Worm (Caenorhabditis elegans) whole organism, young adult: ENCODE results near the gene pas-1.
A peak's percentile ranks its signal among the peaks of the same experiment; 100 is the strongest.

Experiments
- B0261.1 ChIP-seq: sonication (generic microtip); optimal IDR thresholded peaks from 2 replicates; lab custom pipeline; 2016; ENCODE audit warnings: mild to moderate bottlenecking, missing genetic modification characterization, moderate library complexity, missing compliant biosample characterization
- F37B4.10 ChIP-seq: fragments of 200-800 bp; sonication (Bioruptor generic); IDR thresholded peaks from 2 replicates; pipeline ENCODE4 v1.3.6; 2022; ENCODE audit warnings: missing genetic modification characterization, missing compliant biosample characterization
- F39B2.1 ChIP-seq: fragments of 200-800 bp; sonication (Bioruptor generic); IDR thresholded peaks from 2 replicates; pipeline ENCODE4 v1.3.6; 2022; ENCODE audit warnings: missing genetic modification reagents, missing genetic modification characterization, missing compliant biosample characterization
- F49E8.2 ChIP-seq: sonication (generic microtip); optimal IDR thresholded peaks from 3 replicates; lab custom pipeline; 2017; ENCODE audit warnings: missing genetic modification characterization, mild to moderate bottlenecking, missing compliant biosample characterization, antibody characterized with exemption, moderate library complexity; ENCODE audit not compliant: insufficient read depth
- F52B5.7 ChIP-seq: sonication (generic microtip); optimal IDR thresholded peaks from 2 replicates; lab custom pipeline; 2016; ENCODE audit warnings: mild to moderate bottlenecking, missing genetic modification characterization, missing compliant biosample characterization
- F55B11.4 ChIP-seq: sonication (generic microtip); optimal IDR thresholded peaks from 2 replicates; lab custom pipeline; 2016; ENCODE audit warnings: missing compliant biosample characterization, missing genetic modification characterization, borderline replicate concordance; ENCODE audit not compliant: insufficient read depth
- F57A8.1 ChIP-seq: fragments of 200-800 bp; sonication (Bioruptor generic); optimal IDR thresholded peaks from 2 replicates; lab custom pipeline; 2018; ENCODE audit warnings: mild to moderate bottlenecking, missing genetic modification characterization, moderate library complexity, missing compliant biosample characterization
- K11D2.4 ChIP-seq: fragments of 200-800 bp; sonication (Bioruptor generic); IDR thresholded peaks from 2 replicates; pipeline ENCODE4 v1.3.6; 2022; ENCODE audit warnings: missing genetic modification reagents, missing genetic modification characterization, missing compliant biosample characterization
- Y53G8AR.9 ChIP-seq: fragments of 200-800 bp; sonication (Bioruptor generic); conservative IDR thresholded peaks from 2 replicates; pipeline ENCODE4 v1.3.6; 2022; ENCODE audit warnings: missing genetic modification reagents, missing genetic modification characterization, missing compliant biosample characterization
- akir-1 ChIP-seq: fragments of 200-800 bp; sonication (Bioruptor generic); optimal IDR thresholded peaks from 2 replicates; lab custom pipeline; 2018; ENCODE audit warnings: mild to moderate bottlenecking, missing genetic modification characterization, moderate library complexity, missing compliant biosample characterization
- ccch-3 ChIP-seq: fragments of 200-800 bp; sonication (Bioruptor generic); optimal IDR thresholded peaks from 2 replicates; lab custom pipeline; 2018; ENCODE audit warnings: mild to moderate bottlenecking, missing genetic modification characterization, missing compliant biosample characterization
- cebp-1 ChIP-seq, 2 experiments: fragments of 200-800 bp in 1 of 2; sonication (Bioruptor generic) in 1 of 2; sonication (generic microtip) in 1 of 2; IDR thresholded peaks in 1 of 2; optimal IDR thresholded peaks in 1 of 2; 2 replicates each; pipeline versions ENCODE4 v1.3.6 to Lab custom; 2017 to 2022; ENCODE audit warnings: missing compliant biosample characterization in 2 of 2, missing genetic modification characterization in 2 of 2, mild to moderate bottlenecking in 1 of 2, missing genetic modification reagents in 1 of 2, moderate library complexity in 1 of 2
- ceh-58 ChIP-seq: fragments of 200-800 bp; sonication (Bioruptor generic); IDR thresholded peaks from 2 replicates; pipeline ENCODE4 v1.3.6; 2022; ENCODE audit warnings: missing genetic modification characterization, missing compliant biosample characterization
- ceh-79 ChIP-seq: sonication (generic microtip); optimal IDR thresholded peaks from 2 replicates; lab custom pipeline; 2017; ENCODE audit warnings: mild to moderate bottlenecking, missing genetic modification characterization, missing compliant biosample characterization
- chd-7 ChIP-seq: sonication (generic microtip); optimal IDR thresholded peaks from 2 replicates; lab custom pipeline; 2016; ENCODE audit warnings: mild to moderate bottlenecking, missing genetic modification characterization, moderate library complexity, missing compliant biosample characterization
- die-1 ChIP-seq: sonication (generic microtip); optimal IDR thresholded peaks from 2 replicates; lab custom pipeline; 2016; ENCODE audit warnings: missing genotype, mild to moderate bottlenecking, missing genetic modification characterization, missing compliant biosample characterization
- dpff-1 ChIP-seq: sonication (generic microtip); optimal IDR thresholded peaks from 2 replicates; lab custom pipeline; 2017; ENCODE audit warnings: mild to moderate bottlenecking, missing genetic modification characterization, missing compliant biosample characterization
- efl-1 ChIP-seq: fragments of 150-350 bp; optimal IDR thresholded peaks from 2 replicates; lab custom pipeline; 2014; ENCODE audit warnings: missing biosample characterization, missing genetic modification reagents, missing genetic modification characterization
- ets-4 ChIP-seq: fragments of 200-800 bp; sonication (Bioruptor generic); optimal IDR thresholded peaks from 2 replicates; lab custom pipeline; 2018; ENCODE audit warnings: mild to moderate bottlenecking, missing genetic modification characterization, missing compliant biosample characterization
- fkh-3 ChIP-seq: sonication (generic microtip); optimal IDR thresholded peaks from 2 replicates; lab custom pipeline; 2016; ENCODE audit warnings: mild to moderate bottlenecking, missing genetic modification characterization, missing compliant biosample characterization
- him-1 ChIP-seq: sonication (generic microtip); optimal IDR thresholded peaks from 2 replicates; lab custom pipeline; 2016; ENCODE audit warnings: missing genotype, missing genetic modification reagents, missing genetic modification characterization, missing compliant biosample characterization
- hlh-12 ChIP-seq: sonication (generic microtip); optimal IDR thresholded peaks from 2 replicates; lab custom pipeline; 2016; ENCODE audit warnings: missing genetic modification characterization, missing compliant biosample characterization
- hrde-1 ChIP-seq: sonication (generic microtip); optimal IDR thresholded peaks from 2 replicates; lab custom pipeline; 2016; ENCODE audit warnings: missing genetic modification characterization, mild to moderate bottlenecking, missing compliant biosample characterization, moderate library complexity, missing genotype, missing genetic modification reagents, borderline replicate concordance
- hsf-1 ChIP-seq: fragments of 200-800 bp; sonication (Bioruptor generic); IDR thresholded peaks from 2 replicates; pipeline ENCODE4 v1.3.6; 2022; ENCODE audit warnings: missing genetic modification reagents, missing genetic modification characterization, missing compliant biosample characterization
- let-526 ChIP-seq: fragments of 200-800 bp; sonication (Bioruptor generic); IDR thresholded peaks from 2 replicates; pipeline ENCODE4 v1.3.6; 2022; ENCODE audit warnings: missing genetic modification reagents, missing genetic modification characterization, missing compliant biosample characterization
- lin-26 ChIP-seq: fragments of 200-800 bp; sonication (Bioruptor generic); IDR thresholded peaks from 2 replicates; pipeline ENCODE4 v1.3.6; 2022; ENCODE audit warnings: missing genetic modification reagents, missing genetic modification characterization, missing compliant biosample characterization
- lin-35 ChIP-seq, 3 experiments: fragments of 150-350 bp in 2 of 3; sonication (generic microtip) in 1 of 3; optimal IDR thresholded peaks; 2 replicates each; lab custom pipeline; 2014 to 2018; ENCODE audit warnings: missing biosample characterization in 3 of 3, missing genetic modification characterization in 3 of 3, missing genetic modification reagents in 3 of 3
- lin-40 ChIP-seq: sonication (generic microtip); optimal IDR thresholded peaks from 2 replicates; lab custom pipeline; 2016; ENCODE audit warnings: missing genetic modification characterization, mild to moderate bottlenecking, missing compliant biosample characterization, missing genotype, missing genetic modification reagents
- lir-1 ChIP-seq: fragments of 200-800 bp; sonication (Bioruptor generic); conservative IDR thresholded peaks from 2 replicates; pipeline ENCODE4 v1.3.6; 2022; ENCODE audit warnings: missing genetic modification reagents, missing genetic modification characterization, missing compliant biosample characterization
- lsl-1 ChIP-seq: fragments of 200-800 bp; sonication (Bioruptor generic); optimal IDR thresholded peaks from 2 replicates; lab custom pipeline; 2018; ENCODE audit warnings: mild to moderate bottlenecking, missing genetic modification characterization, moderate library complexity, missing compliant biosample characterization
- madf-10 ChIP-seq: sonication (generic microtip); optimal IDR thresholded peaks from 2 replicates; lab custom pipeline; 2016; ENCODE audit warnings: mild to moderate bottlenecking, missing genetic modification characterization, missing compliant biosample characterization
- madf-6 ChIP-seq: fragments of 200-800 bp; sonication (Bioruptor generic); IDR thresholded peaks from 2 replicates; pipeline ENCODE4 v1.3.6; 2022; ENCODE audit warnings: missing genetic modification reagents, missing genetic modification characterization, missing compliant biosample characterization
- mxl-1 ChIP-seq: sonication (generic microtip); optimal IDR thresholded peaks from 2 replicates; lab custom pipeline; 2016; ENCODE audit warnings: missing genetic modification characterization, missing compliant biosample characterization
- nfya-2 ChIP-seq: fragments of 200-800 bp; sonication (Bioruptor generic); IDR thresholded peaks from 2 replicates; pipeline ENCODE4 v1.3.6; 2022; ENCODE audit warnings: missing genetic modification reagents, missing genetic modification characterization, missing compliant biosample characterization
- nhr-120 ChIP-seq: fragments of 200-800 bp; sonication (Bioruptor generic); IDR thresholded peaks from 2 replicates; pipeline ENCODE4 v1.3.6; 2022; ENCODE audit warnings: missing genetic modification characterization, missing compliant biosample characterization
- rec-8 ChIP-seq, 2 experiments: sonication (generic microtip); optimal IDR thresholded peaks; 2 replicates each; lab custom pipeline; 2016; ENCODE audit warnings: mild to moderate bottlenecking in 2 of 2, missing genetic modification characterization in 2 of 2, missing genetic modification reagents in 2 of 2, missing genotype in 2 of 2, missing biosample characterization in 1 of 2, missing compliant biosample characterization in 1 of 2, moderate library complexity in 1 of 2
- rpc-1 ChIP-seq, 2 experiments: fragments of 150-350 bp in 1 of 2; sonication (generic microtip) in 1 of 2; optimal IDR thresholded peaks; 2 replicates each; lab custom pipeline; 2014 to 2018; ENCODE audit warnings: missing biosample characterization in 1 of 2, missing genetic modification characterization in 1 of 2, missing genetic modification reagents in 1 of 2, missing genotype in 1 of 2
- sea-2 ChIP-seq: fragments of 200-800 bp; sonication (Bioruptor generic); IDR thresholded peaks from 2 replicates; pipeline ENCODE4 v1.3.6; 2022; ENCODE audit warnings: missing genetic modification characterization, missing compliant biosample characterization
- snpc-1.3 ChIP-seq: sonication (generic microtip); optimal IDR thresholded peaks from 2 replicates; lab custom pipeline; 2017; ENCODE audit warnings: missing genetic modification characterization, mild to moderate bottlenecking, missing compliant biosample characterization, antibody characterized with exemption, moderate library complexity, missing genotype, missing genetic modification reagents; ENCODE audit not compliant: insufficient read depth
- snpc-3.4 ChIP-seq: sonication (generic microtip); optimal IDR thresholded peaks from 2 replicates; lab custom pipeline; 2017; ENCODE audit warnings: missing genetic modification characterization, mild to moderate bottlenecking, missing compliant biosample characterization, antibody characterized with exemption, moderate library complexity, missing genotype, missing genetic modification reagents
- sptf-2 ChIP-seq: fragments of 200-800 bp; sonication (Bioruptor generic); optimal IDR thresholded peaks from 2 replicates; lab custom pipeline; 2018; ENCODE audit warnings: mild to moderate bottlenecking, missing genetic modification characterization, missing compliant biosample characterization
- unc-62 ChIP-seq: fragments of 150-350 bp; optimal IDR thresholded peaks from 2 replicates; lab custom pipeline; 2014; ENCODE audit warnings: missing biosample characterization, missing genetic modification reagents, missing genetic modification characterization
- ztf-18 ChIP-seq: sonication (generic microtip); optimal IDR thresholded peaks from 2 replicates; lab custom pipeline; 2016; ENCODE audit warnings: missing genotype, mild to moderate bottlenecking, missing genetic modification characterization, missing compliant biosample characterization
- ztf-26 ChIP-seq: sonication (generic microtip); optimal IDR thresholded peaks from 2 replicates; lab custom pipeline; 2017; ENCODE audit warnings: missing genetic modification characterization, missing compliant biosample characterization
- ztf-28 ChIP-seq: fragments of 200-800 bp; sonication (Bioruptor generic); IDR thresholded peaks from 2 replicates; pipeline ENCODE4 v1.3.6; 2022; ENCODE audit warnings: missing genetic modification reagents, missing genetic modification characterization, missing compliant biosample characterization

pas-1 gene

DNA sequence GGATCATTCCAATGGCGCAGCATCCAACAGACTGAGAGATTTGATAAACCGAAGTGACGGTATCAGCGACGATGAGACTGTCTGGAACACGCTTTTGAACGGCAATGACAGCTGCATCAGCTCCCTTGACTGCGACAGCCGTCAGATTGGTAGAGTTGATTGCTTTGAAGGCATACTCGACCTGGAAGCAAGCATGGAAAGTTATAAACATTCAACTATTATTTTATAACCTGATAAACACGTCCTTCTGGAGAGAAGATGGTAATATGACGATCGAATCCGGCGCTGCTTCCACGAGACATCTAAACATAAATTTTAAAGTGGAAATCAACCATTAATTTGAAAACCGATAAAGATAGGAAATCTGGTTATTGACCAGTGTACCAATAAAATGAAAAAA is at the start of gene pas-1 (continued):
- TF ChIP-seq hsf-1 (0 out of 2 replicates have a peak, but pooled peaks have one; percentile 30), unc-62 (GFP tag; lab: Kevin White, UChicago) (no peak), him-1 (tag; lab: Kevin White, UChicago) (no peak), ztf-26 (tag; lab: Kevin White, UChicago) (no peak), ceh-79 (tag; lab: Kevin White, UChicago) (no peak), ztf-28 (GFP tag; lab: Robert Waterston, UW) (no peak), lsl-1 (GFP tag; lab: Kevin White, UChicago) (no peak), ztf-18 (tag; lab: Kevin White, UChicago) (no peak), hrde-1 (tag; lab: Kevin White, UChicago) (no peak), hlh-12 (tag; lab: Kevin White, UChicago) (no peak), akir-1 (GFP tag; lab: Kevin White, UChicago) (no peak), let-526 (GFP tag; lab: Robert Waterston, UW) (no peak), sptf-2 (no peak), madf-6 (peak; percentile 49), fkh-3 (tag; lab: Kevin White, UChicago) (no peak), sea-2 (GFP tag; lab: Robert Waterston, UW) (no peak), F49E8.2 (tag; lab: Kevin White, UChicago) (no peak), F57A8.1 (GFP tag; lab: Kevin White, UChicago) (no peak), K11D2.4 (GFP tag; lab: Robert Waterston, UW) (no peak), Y53G8AR.9 (GFP tag; lab: Robert Waterston, UW) (peak; percentile 39; the same call in 1 of the 2 replicates), nhr-120 (GFP tag; lab: Robert Waterston, UW) (no peak), lin-26 (GFP tag; lab: Robert Waterston, UW) (peak; percentile 52; the same call in 1 of the 2 replicates), mxl-1 (tag; lab: Kevin White, UChicago) (no peak), die-1 (tag; lab: Kevin White, UChicago) (no peak), nfya-2 (GFP tag; lab: Robert Waterston, UW) (no peak), snpc-3.4 (tag; lab: Kevin White, UChicago) (no peak), lin-35 (GFP tag; optimal IDR thresholded peaks at IDR 0.05; lab: Kevin White, UChicago) (no peak), chd-7 (tag; lab: Kevin White, UChicago) (peak; percentile 57), ceh-58 (no peak), B0261.1 (tag; lab: Kevin White, UChicago) (no peak), F39B2.1 (GFP tag; lab: Robert Waterston, UW) (0 out of 2 replicates have a peak, but pooled peaks have one; percentile 18), rpc-1 (optimal IDR thresholded peaks at IDR 0.05; lab: Kevin White, UChicago) (no peak), rpc-1 (tag; optimal IDR thresholded peaks at IDR 0.05; lab: Kevin White, UChicago) (no peak), madf-10 (no peak)

ce11 chrV:14468931-14469330 is 46.5 kb upstream of the pas-1 start, which contains the start of gene clec-57:
Gene clec-57, plus strand, starts transcription at chrV:14469231.
- no peak for TF ChIP-seq fkh-3 (tag; lab: Kevin White, UChicago)
- TF ChIP-seq efl-1 (GFP tag; lab: Kevin White, UChicago), result no peak
- no peak for TF ChIP-seq akir-1 (GFP tag; lab: Kevin White, UChicago)
- TF ChIP-seq dpff-1, result no peak
- TF ChIP-seq rec-8 (tag; optimal IDR thresholded peaks at IDR 0.05; lab: Kevin White, UChicago), result no peak
- no peak for TF ChIP-seq F55B11.4 (tag; lab: Kevin White, UChicago)
- no peak for TF ChIP-seq F52B5.7 (tag; lab: Kevin White, UChicago)
- no peak for TF ChIP-seq madf-10
- TF ChIP-seq lir-1 (GFP tag; lab: Robert Waterston, UW), result no peak
- TF ChIP-seq lin-40, result no peak
- no peak for TF ChIP-seq Y53G8AR.9 (GFP tag; lab: Robert Waterston, UW)
- no peak for TF ChIP-seq ccch-3 (GFP tag; lab: Kevin White, UChicago)
- no peak for TF ChIP-seq snpc-3.4 (tag; lab: Kevin White, UChicago)
- no peak for TF ChIP-seq ztf-26 (tag; lab: Kevin White, UChicago)
- TF ChIP-seq cebp-1 (GFP tag; IDR thresholded peaks at IDR 0.05; lab: Robert Waterston, UW), result no peak
- TF ChIP-seq cebp-1 (tag; optimal IDR thresholded peaks at IDR 0.05; lab: Kevin White, UChicago), result no peak
- TF ChIP-seq snpc-1.3 (tag; lab: Kevin White, UChicago), result no peak
- no peak for TF ChIP-seq F37B4.10 (GFP tag; lab: Robert Waterston, UW)
- TF ChIP-seq ets-4, result no peak
